Worm (Caenorhabditis elegans) whole organism, late embryonic: ENCODE data around the gene srbc-61.

Source experiments
- C38D4.7 ChIP-seq: fragments of 200-800 bp; sonication (Bioruptor generic); optimal IDR thresholded peaks from 2 replicates; lab custom pipeline; 2018; ENCODE audit warnings: mild to moderate bottlenecking, missing genetic modification characterization, moderate library complexity, missing compliant biosample characterization
- T23F11.4 ChIP-seq: fragments of 200-800 bp; sonication (Bioruptor generic); optimal IDR thresholded peaks from 2 replicates; lab custom pipeline; 2018; ENCODE audit warnings: mild to moderate bottlenecking, missing genetic modification characterization, missing compliant biosample characterization
- Y22D7AL.16 ChIP-seq: sonication (generic microtip); optimal IDR thresholded peaks from 2 replicates; lab custom pipeline; 2016; ENCODE audit warnings: missing genetic modification characterization, missing compliant biosample characterization
- ahr-1 ChIP-seq: sonication (generic microtip); optimal IDR thresholded peaks from 2 replicates; lab custom pipeline; 2016; ENCODE audit warnings: missing genetic modification characterization, missing compliant biosample characterization
- ceh-19 ChIP-seq: fragments of 200-800 bp; sonication (Bioruptor generic); optimal IDR thresholded peaks from 2 replicates; lab custom pipeline; 2018; ENCODE audit warnings: mild to moderate bottlenecking, missing genetic modification characterization, missing compliant biosample characterization
- ceh-22 ChIP-seq: sonication (generic microtip); optimal IDR thresholded peaks from 2 replicates; lab custom pipeline; 2017; ENCODE audit warnings: missing biosample characterization, missing genetic modification characterization
- ceh-24 ChIP-seq: sonication (generic microtip); optimal IDR thresholded peaks from 2 replicates; lab custom pipeline; 2016; ENCODE audit warnings: mild to moderate bottlenecking, missing genetic modification characterization, missing compliant biosample characterization
- ceh-31 ChIP-seq: sonication (generic microtip); optimal IDR thresholded peaks from 2 replicates; lab custom pipeline; 2016; ENCODE audit warnings: missing genetic modification characterization, missing compliant biosample characterization
- ceh-45 ChIP-seq: fragments of 200-800 bp; sonication (Bioruptor generic); IDR thresholded peaks from 2 replicates; pipeline ENCODE4 v1.3.6; 2022; ENCODE audit warnings: missing genetic modification reagents, missing genetic modification characterization, missing compliant biosample characterization
- ceh-48 ChIP-seq: sonication (generic microtip); optimal IDR thresholded peaks from 2 replicates; lab custom pipeline; 2016; ENCODE audit warnings: missing genetic modification characterization, inconsistent platforms, missing compliant biosample characterization
- dve-1 ChIP-seq: sonication (generic microtip); optimal IDR thresholded peaks from 2 replicates; lab custom pipeline; 2017; ENCODE audit warnings: antibody characterized with exemption, mild to moderate bottlenecking, missing genetic modification characterization, missing compliant biosample characterization
- elt-2 ChIP-seq: sonication (generic microtip); optimal IDR thresholded peaks from 2 replicates; lab custom pipeline; 2016; ENCODE audit warnings: missing genetic modification reagents, missing genetic modification characterization, missing compliant biosample characterization
- ets-4 ChIP-seq: sonication (generic microtip); optimal IDR thresholded peaks from 2 replicates; lab custom pipeline; 2016; ENCODE audit warnings: missing genetic modification characterization, missing compliant biosample characterization
- fkh-10 ChIP-seq: fragments of 150-350 bp; optimal IDR thresholded peaks from 2 replicates; lab custom pipeline; 2014; ENCODE audit warnings: missing biosample characterization, missing genetic modification reagents, missing genetic modification characterization
- gmeb-2 ChIP-seq: sonication (generic microtip); optimal IDR thresholded peaks from 2 replicates; lab custom pipeline; 2016; ENCODE audit warnings: missing genetic modification characterization, inconsistent platforms, missing compliant biosample characterization
- hlh-15 ChIP-seq: sonication (generic microtip); optimal IDR thresholded peaks from 2 replicates; lab custom pipeline; 2016; ENCODE audit warnings: missing genetic modification characterization, missing compliant biosample characterization
- hlh-6 ChIP-seq: sonication (generic microtip); optimal IDR thresholded peaks from 2 replicates; lab custom pipeline; 2016; ENCODE audit warnings: missing genotype, missing genetic modification characterization, missing compliant biosample characterization
- hlh-8 ChIP-seq: sonication (generic microtip); optimal IDR thresholded peaks from 2 replicates; lab custom pipeline; 2016; ENCODE audit warnings: missing genotype, missing genetic modification characterization, missing compliant biosample characterization
- lim-6 ChIP-seq: sonication (generic microtip); optimal IDR thresholded peaks from 2 replicates; lab custom pipeline; 2016; ENCODE audit warnings: missing genetic modification characterization, missing compliant biosample characterization
- lin-11 ChIP-seq: fragments of 200-800 bp; sonication (Bioruptor generic); optimal IDR thresholded peaks from 2 replicates; lab custom pipeline; 2018; ENCODE audit warnings: mild to moderate bottlenecking, missing genetic modification characterization, missing compliant biosample characterization
- mec-3 ChIP-seq: sonication (generic microtip); optimal IDR thresholded peaks from 2 replicates; lab custom pipeline; 2016; ENCODE audit warnings: borderline replicate concordance, missing genetic modification characterization, missing compliant biosample characterization
- nhr-232 ChIP-seq: sonication (generic microtip); optimal IDR thresholded peaks from 2 replicates; lab custom pipeline; 2016; ENCODE audit warnings: missing genetic modification characterization, missing compliant biosample characterization
- npax-4 ChIP-seq: sonication (generic microtip); optimal IDR thresholded peaks from 2 replicates; lab custom pipeline; 2016; ENCODE audit warnings: missing genetic modification characterization, missing compliant biosample characterization
- odd-2 ChIP-seq: sonication (generic microtip); optimal IDR thresholded peaks from 2 replicates; lab custom pipeline; 2017; ENCODE audit warnings: antibody characterized with exemption, mild to moderate bottlenecking, missing genetic modification characterization, missing compliant biosample characterization
- pag-3 ChIP-seq: sonication (generic microtip); optimal IDR thresholded peaks from 2 replicates; lab custom pipeline; 2016; ENCODE audit warnings: missing compliant biosample characterization, missing genetic modification characterization, borderline replicate concordance
- pqm-1 ChIP-seq: sonication (generic microtip); optimal IDR thresholded peaks from 2 replicates; lab custom pipeline; 2016; ENCODE audit warnings: missing genetic modification characterization, missing compliant biosample characterization
- pros-1 ChIP-seq: fragments of 150-350 bp; optimal IDR thresholded peaks from 2 replicates; lab custom pipeline; 2014; ENCODE audit warnings: missing biosample characterization, missing genetic modification reagents, missing genetic modification characterization
- ref-2 ChIP-seq: sonication (generic microtip); optimal IDR thresholded peaks from 2 replicates; lab custom pipeline; 2016; ENCODE audit warnings: missing genetic modification characterization, missing compliant biosample characterization
- rnt-1 ChIP-seq: sonication (generic microtip); optimal IDR thresholded peaks from 2 replicates; lab custom pipeline; 2016; ENCODE audit warnings: missing genetic modification characterization, missing compliant biosample characterization
- sdc-2 ChIP-seq: sonication (generic microtip); optimal IDR thresholded peaks from 2 replicates; lab custom pipeline; 2016; ENCODE audit warnings: missing genotype, missing genetic modification characterization, missing compliant biosample characterization
- sox-2 ChIP-seq: fragments of 200-800 bp; sonication (Bioruptor generic); IDR thresholded peaks from 2 replicates; pipeline ENCODE4 v1.3.6; 2022; ENCODE audit warnings: missing genetic modification reagents, missing genetic modification characterization, missing compliant biosample characterization
- sox-4 ChIP-seq: sonication (generic microtip); optimal IDR thresholded peaks from 2 replicates; lab custom pipeline; 2017; ENCODE audit warnings: mild to moderate bottlenecking, missing genetic modification characterization, inconsistent platforms, missing compliant biosample characterization
- syd-9 ChIP-seq: sonication (generic microtip); optimal IDR thresholded peaks from 2 replicates; lab custom pipeline; 2016; ENCODE audit warnings: mild to moderate bottlenecking, missing genetic modification characterization, moderate library complexity, missing compliant biosample characterization
- tbx-7 ChIP-seq: sonication (generic microtip); optimal IDR thresholded peaks from 2 replicates; lab custom pipeline; 2016; ENCODE audit warnings: missing genotype, missing genetic modification characterization, missing compliant biosample characterization
- ttx-3 ChIP-seq: sonication (generic microtip); optimal IDR thresholded peaks from 2 replicates; lab custom pipeline; 2016; ENCODE audit warnings: missing genetic modification reagents, missing genetic modification characterization, missing compliant biosample characterization
- unc-55 ChIP-seq: sonication (generic microtip); optimal IDR thresholded peaks from 2 replicates; lab custom pipeline; 2017; ENCODE audit warnings: missing biosample characterization, missing genetic modification reagents, missing genetic modification characterization
- unc-86 ChIP-seq: sonication (generic microtip); optimal IDR thresholded peaks from 2 replicates; lab custom pipeline; 2016; ENCODE audit warnings: missing genetic modification characterization, missing compliant biosample characterization
- zip-5 ChIP-seq: sonication (generic microtip); optimal IDR thresholded peaks from 2 replicates; lab custom pipeline; 2016; ENCODE audit warnings: missing genetic modification characterization, missing compliant biosample characterization
- ztf-16 ChIP-seq: sonication (generic microtip); optimal IDR thresholded peaks from 2 replicates; lab custom pipeline; 2017; ENCODE audit warnings: missing genetic modification characterization, missing compliant biosample characterization

srbc-61 gene

DNA sequence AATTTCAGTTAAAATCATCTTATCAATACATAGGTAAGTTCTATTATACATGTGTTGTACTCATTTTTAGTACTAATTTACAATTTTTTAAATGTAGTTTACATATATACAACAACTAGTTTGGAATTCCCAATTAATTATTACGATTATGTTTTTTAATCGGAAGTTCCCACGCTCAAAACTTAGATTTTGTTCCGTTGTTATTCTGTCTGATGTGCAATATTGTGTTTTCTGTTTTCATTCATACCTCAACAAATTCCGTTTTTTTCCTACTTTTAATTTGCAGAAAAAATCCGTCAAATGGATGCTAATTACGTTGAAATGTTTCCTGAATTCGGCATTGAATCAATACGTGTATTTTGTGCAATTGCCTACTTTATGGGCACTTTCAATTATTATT, 29.7 kb downstream of the srbc-61 start, which contains the start of gene srw-31:
TSS of gene srw-31 (plus strand) at position 301 of the 400 bp plus-strand sequence.
- TF ChIP-seq nhr-232 (tag; lab: Kevin White, UChicago) (no peak), unc-55 (GFP tag; lab: Kevin White, UChicago) (no peak), rnt-1 (tag; lab: Kevin White, UChicago) (no peak), ceh-48 (tag; lab: Kevin White, UChicago) (no peak), ceh-45 (GFP tag; lab: Robert Waterston, UW) (no peak), sox-2 (no peak)

DNA sequence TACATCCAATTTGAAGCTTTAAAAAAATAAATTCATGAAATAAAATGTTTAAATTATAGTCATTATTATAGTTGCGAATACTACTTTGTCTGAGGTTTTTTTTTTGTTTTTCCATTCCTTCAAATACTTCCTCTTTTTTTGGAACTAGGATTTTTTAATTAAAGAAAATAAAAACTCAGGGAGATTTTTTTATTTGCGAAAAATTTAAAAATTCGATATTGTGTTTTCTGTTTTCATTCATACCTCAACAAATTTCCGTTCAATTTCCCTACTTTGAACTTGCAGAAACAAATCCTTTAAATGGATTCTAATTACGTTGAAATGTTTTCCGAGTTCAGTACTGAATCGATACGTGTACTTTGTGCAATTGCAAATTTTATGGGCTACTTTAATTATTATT, 31.9 kb downstream of the srbc-61 start, which contains the start of gene srw-32:
TSS of gene srw-32 (plus strand) at position 301 of the 400 bp plus-strand sequence.
- TF ChIP-seq syd-9 (tag; lab: Kevin White, UChicago) (no peak), hlh-6 (tag; lab: Kevin White, UChicago) (no peak), npax-4 (tag; lab: Kevin White, UChicago) (no peak), ttx-3 (tag; lab: Kevin White, UChicago) (no peak), pros-1 (tag; lab: Kevin White, UChicago) (no peak), unc-55 (GFP tag; lab: Kevin White, UChicago) (no peak), pqm-1 (tag; lab: Kevin White, UChicago) (no peak), Y22D7AL.16 (tag; lab: Kevin White, UChicago) (no peak), ztf-16 (tag; lab: Kevin White, UChicago) (no peak), ref-2 (no peak), elt-2 (tag; lab: Kevin White, UChicago) (no peak), dve-1 (tag; lab: Kevin White, UChicago) (no peak), mec-3 (no peak), sdc-2 (tag; lab: Kevin White, UChicago) (no peak), ceh-48 (tag; lab: Kevin White, UChicago) (no peak), ceh-19 (GFP tag; lab: Kevin White, UChicago) (no peak)

ce11 chrV:17512763-17513162, 36.2 kb downstream of the srbc-61 start:
- peak; percentile 78 for TF ChIP-seq pag-3 (tag; lab: Kevin White, UChicago)
- no peak for TF ChIP-seq pros-1 (tag; lab: Kevin White, UChicago)
- TF ChIP-seq, all 69 proteins: peak for 1

DNA sequence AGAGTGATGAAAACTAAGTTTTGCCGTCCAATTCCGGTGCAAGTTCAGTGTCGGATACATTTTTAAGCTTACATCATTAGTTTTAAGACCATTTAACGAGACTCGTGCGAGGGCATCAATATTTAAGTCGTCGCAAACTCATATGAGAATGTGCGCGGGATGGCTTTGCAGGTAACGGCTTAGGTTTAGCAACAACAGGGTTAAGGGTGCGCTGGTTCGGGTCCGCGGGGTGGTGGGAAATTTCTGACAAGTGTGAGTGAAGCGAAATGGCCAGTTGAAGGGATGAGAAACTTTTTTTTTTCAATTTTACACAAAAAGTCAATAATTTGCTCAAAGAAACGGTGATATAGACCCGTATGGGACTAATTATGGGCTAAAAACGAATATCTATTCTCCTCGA, 37.2 kb downstream of the srbc-61 start:
- TF ChIP-seq lin-11 (tag; lab: Kevin White, UChicago), result no peak
- TF ChIP-seq ahr-1, result no peak
- TF ChIP-seq hlh-15 (tag; lab: Kevin White, UChicago), result no peak
- TF ChIP-seq C38D4.7, result no peak
- no peak for TF ChIP-seq ets-4 (tag; lab: Kevin White, UChicago)
- no peak for TF ChIP-seq zip-5 (tag; lab: Kevin White, UChicago)
- no peak for TF ChIP-seq hlh-8 (tag; lab: Kevin White, UChicago)
- no peak for TF ChIP-seq sdc-2 (tag; lab: Kevin White, UChicago)
- no peak for TF ChIP-seq T23F11.4
- TF ChIP-seq lim-6 (tag; lab: Kevin White, UChicago), result no peak
- TF ChIP-seq ceh-22 (tag; lab: Kevin White, UChicago), result no peak
- TF ChIP-seq fkh-10, result no peak
- TF ChIP-seq odd-2 (tag; lab: Kevin White, UChicago), result no peak
- no peak for TF ChIP-seq rnt-1 (tag; lab: Kevin White, UChicago)

DNA sequence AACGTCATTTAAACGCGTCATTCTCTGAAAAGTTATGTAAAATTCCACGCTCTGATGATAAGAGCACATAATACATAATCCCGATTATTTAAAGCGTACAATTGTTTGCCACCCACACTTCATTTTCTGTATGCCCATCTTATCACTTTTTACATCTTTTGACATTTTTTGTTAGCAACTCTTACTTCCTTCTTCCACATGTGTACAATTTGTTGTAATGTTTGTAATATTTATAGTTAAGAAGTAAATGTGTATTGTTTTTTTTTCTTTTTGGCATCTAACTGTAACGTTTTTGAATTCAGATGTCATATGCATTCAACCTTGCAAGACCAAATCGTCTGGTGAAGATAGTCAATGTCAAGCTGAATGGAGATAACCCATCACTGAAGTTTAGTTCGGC, 44.1 kb downstream of the srbc-61 start, which contains the start of gene fbxa-136:
TSS of gene fbxa-136 (plus strand) at position 301 of the 400 bp plus-strand sequence.
- TF ChIP-seq tbx-7 (tag; lab: Kevin White, UChicago) (no peak), ceh-31 (no peak), elt-2 (tag; lab: Kevin White, UChicago) (no peak), unc-86 (tag; lab: Kevin White, UChicago) (no peak), T23F11.4 (no peak), ceh-45 (GFP tag; lab: Robert Waterston, UW) (no peak), sox-4 (no peak), ceh-24 (tag; lab: Kevin White, UChicago) (no peak), ref-2 (no peak), gmeb-2 (no peak)
